Fruit fly (Drosophila melanogaster): ENCODE results near the gene lama.

lama gene

DNA sequence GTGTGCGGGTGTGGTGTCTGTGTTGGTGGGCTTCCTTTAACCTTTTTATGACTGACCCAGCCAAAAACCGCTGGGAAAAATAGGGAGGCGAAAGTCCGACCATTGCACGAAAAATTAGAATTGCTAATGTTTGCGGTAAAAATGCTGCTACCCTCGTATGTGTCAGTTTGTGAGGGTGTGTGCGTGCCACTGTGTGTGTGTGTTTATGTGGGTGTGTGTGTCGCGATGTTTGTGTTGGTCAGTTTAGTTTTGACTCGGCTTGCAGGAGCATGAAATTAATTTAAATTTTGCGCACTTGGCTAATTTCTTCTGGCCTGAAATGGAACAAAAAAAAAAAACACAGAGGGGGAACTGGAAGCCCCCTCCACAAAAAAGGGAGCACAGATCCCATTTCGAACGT is 27.9 kb downstream of the lama start:
- TF ChIP-seq CG6854 (GFP tag; optimal IDR thresholded peaks at IDR 0.05) (no peak), CG9139 (GFP tag; optimal IDR thresholded peaks at IDR 0.05) (no peak), CG31627 (GFP tag; optimal IDR thresholded peaks at IDR 0.05) (no peak), CG4318 (GFP tag; optimal IDR thresholded peaks at IDR 0.05) (no peak), fd85E (GFP tag; optimal IDR thresholded peaks at IDR 0.05) (no peak), OdsH (GFP tag; optimal IDR thresholded peaks at IDR 0.05) (no peak), CG16779 (tag; optimal IDR thresholded peaks at IDR 0.05) (no peak), Lpt (GFP tag; optimal IDR thresholded peaks at IDR 0.05) (no peak), Ets96B (tag; optimal IDR thresholded peaks at IDR 0.05) (no peak), lz (GFP tag; optimal IDR thresholded peaks at IDR 0.05) (no peak), CG6808 (GFP tag; optimal IDR thresholded peaks at IDR 0.05) (no peak), CG11294 (GFP tag; IDR thresholded peaks at IDR 0.05) (no peak), CG8119 (GFP tag; IDR thresholded peaks at IDR 0.05) (no peak), Hr39 (GFP tag; optimal IDR thresholded peaks at IDR 0.05) (no peak)

DNA sequence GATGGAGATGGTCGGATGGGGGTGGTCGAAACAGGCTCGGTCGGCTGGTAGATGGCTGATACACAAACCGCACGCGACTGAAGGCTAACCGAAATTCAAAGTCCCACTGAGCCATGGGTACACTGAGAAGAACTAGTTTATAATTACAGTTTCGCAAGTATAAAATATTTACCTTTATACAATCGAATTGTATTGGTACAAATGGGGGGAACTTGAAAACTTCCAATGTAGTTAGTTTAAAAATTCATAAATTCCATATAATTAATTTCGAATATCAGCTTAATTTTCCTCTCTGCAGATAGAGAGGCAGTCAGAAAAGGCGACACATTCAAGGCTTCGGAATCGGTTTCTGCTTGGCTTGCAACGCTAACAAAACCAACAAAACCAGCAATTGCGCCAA is 58.5 kb downstream of the lama start:
- peak; percentile 19 for TF ChIP-seq svp (GFP tag)
- no peak for TF ChIP-seq topi (GFP tag; optimal IDR thresholded peaks at IDR 0.05)

Data from whole organism, prepupa.